Worm (Caenorhabditis elegans): ENCODE measurements around the gene Y65A5A.24.

DNA sequence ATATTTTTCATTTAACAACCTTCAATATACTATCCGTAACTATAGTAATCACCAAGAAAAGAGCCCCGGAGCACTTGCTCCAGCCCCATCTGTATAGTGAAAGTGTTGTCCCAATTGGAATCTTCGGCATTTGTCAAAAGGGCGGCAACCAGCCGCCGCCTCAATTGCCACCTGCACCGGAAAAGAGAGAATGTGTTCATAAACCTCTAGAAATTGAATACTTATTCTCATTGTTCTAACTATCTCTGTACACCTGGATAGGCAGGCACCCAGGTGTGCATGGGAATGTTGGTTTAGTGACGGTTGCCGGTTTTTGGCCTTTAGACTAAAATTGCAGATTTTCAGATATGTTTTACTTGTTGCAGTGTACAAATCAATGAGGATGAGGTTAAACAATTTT, 15.8 kb upstream of the Y65A5A.24 start:
- TF ChIP-seq nfya-1 (tag; optimal IDR thresholded peaks at IDR 0.05) (no peak), fkh-10 (GFP tag; optimal IDR thresholded peaks at IDR 0.05) (no peak), sox-4 (tag; optimal IDR thresholded peaks at IDR 0.05) (no peak), ceh-14 (tag; optimal IDR thresholded peaks at IDR 0.05) (no peak), lin-11 (tag; optimal IDR thresholded peaks at IDR 0.05) (no peak), pha-4 (tag; optimal IDR thresholded peaks at IDR 0.05) (no peak), ceh-18 (tag; optimal IDR thresholded peaks at IDR 0.05) (no peak), T23F11.4 (GFP tag; optimal IDR thresholded peaks at IDR 0.05) (no peak), hlh-6 (tag; optimal IDR thresholded peaks at IDR 0.05) (no peak), ceh-22 (tag; optimal IDR thresholded peaks at IDR 0.05) (no peak), ceh-9 (tag; optimal IDR thresholded peaks at IDR 0.05) (no peak), nhr-11 (tag; optimal IDR thresholded peaks at IDR 0.05) (no peak), tbx-2 (tag; optimal IDR thresholded peaks at IDR 0.05) (no peak)

All from whole organism, late embryonic.